Fruit fly (Drosophila melanogaster) whole organism, adult: ENCODE results near the gene CG15153.

Source experiments
- CG1620 ChIP-seq: fragments of 200-800 bp; sonication (Bioruptor generic); optimal IDR thresholded peaks from 2 replicates; lab custom pipeline; 2016; ENCODE audit warnings: missing biosample characterization, missing genetic modification characterization
- CG33017 ChIP-seq: fragments of 200-800 bp; sonication (Bioruptor generic); optimal IDR thresholded peaks from 2 replicates; lab custom pipeline; 2018; ENCODE audit warnings: missing biosample characterization, mild to moderate bottlenecking, missing genetic modification characterization, moderate library complexity
- CG7101 ChIP-seq: fragments of 200-800 bp; sonication (Bioruptor generic); optimal IDR thresholded peaks from 2 replicates; lab custom pipeline; 2018; ENCODE audit warnings: missing biosample characterization, mild to moderate bottlenecking, missing genetic modification characterization, moderate library complexity
- Clk ChIP-seq: fragments of 200-800 bp; sonication (Bioruptor generic); optimal IDR thresholded peaks from 2 replicates; lab custom pipeline; 2017; ENCODE audit warnings: missing biosample characterization, missing genetic modification characterization
- bab1 ChIP-seq: fragments of 200-800 bp; sonication (Bioruptor generic); optimal IDR thresholded peaks from 3 replicates; lab custom pipeline; 2019; ENCODE audit warnings: missing biosample characterization, mild to moderate bottlenecking, missing genetic modification characterization, moderate library complexity
- cic ChIP-seq: fragments of 200-800 bp; sonication (Bioruptor generic); optimal IDR thresholded peaks from 2 replicates; lab custom pipeline; 2017; ENCODE audit warnings: missing biosample characterization, mild to moderate bottlenecking, missing genetic modification characterization, moderate library complexity
- kay ChIP-seq: fragments of 200-800 bp; sonication (Bioruptor generic); peaks from one replicate; lab custom pipeline; 2016; ENCODE audit warnings: missing biosample characterization, missing genetic modification characterization, borderline replicate concordance
- ovo ChIP-seq: fragments of 200-800 bp; sonication (Bioruptor generic); optimal IDR thresholded peaks from 2 replicates; lab custom pipeline; 2016; ENCODE audit warnings: missing biosample characterization, missing genetic modification characterization

DNA sequence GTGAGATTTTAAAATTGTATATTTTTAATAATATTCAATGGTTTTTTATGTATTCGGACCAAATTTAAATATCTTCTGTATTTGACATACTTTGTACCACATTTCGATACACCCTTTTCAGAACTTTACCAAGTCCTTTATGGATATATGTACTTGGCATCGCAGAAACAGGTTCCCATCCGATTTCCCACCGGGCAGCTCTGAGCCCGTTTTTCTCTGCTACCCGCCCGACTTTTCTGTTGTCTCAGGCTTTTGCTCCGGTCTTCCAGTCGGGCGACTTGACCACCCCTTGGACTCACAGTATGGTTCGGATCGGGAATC lies 30.1 kb upstream of the CG15153 start:
- TF ChIP-seq kay (GFP tag; lab: Kevin White, UChicago) (no peak), cic (GFP tag; lab: Kevin White, UChicago) (no peak), CG1620 (GFP tag; lab: Kevin White, UChicago) (no peak), ovo (GFP tag; lab: Kevin White, UChicago) (no peak), CG7101 (tag; lab: Kevin White, UChicago) (no peak), Clk (no peak), bab1 (GFP tag; lab: Kevin White, UChicago) (no peak), CG33017 (tag; lab: Kevin White, UChicago) (no peak)
